Worm (Caenorhabditis elegans) whole organism, L2 larva: ENCODE results near the gene ZK593.3.

Experiments used
- nhr-11 ChIP-seq: fragments of 150-350 bp; optimal IDR thresholded peaks from 2 replicates; lab custom pipeline; 2014; ENCODE audit warnings: missing biosample characterization, missing genetic modification characterization
- nhr-77 ChIP-seq: fragments of 150-350 bp; optimal IDR thresholded peaks from 2 replicates; lab custom pipeline; 2014; ENCODE audit warnings: missing biosample characterization, missing genetic modification characterization
- snpc-4 ChIP-seq: fragments of 150-350 bp; optimal IDR thresholded peaks from 2 replicates; lab custom pipeline; 2014; ENCODE audit warnings: missing biosample characterization, missing genetic modification characterization
- zag-1 ChIP-seq: fragments of 150-350 bp; optimal IDR thresholded peaks from 2 replicates; lab custom pipeline; 2014; ENCODE audit warnings: missing biosample characterization, missing genetic modification characterization

DNA sequence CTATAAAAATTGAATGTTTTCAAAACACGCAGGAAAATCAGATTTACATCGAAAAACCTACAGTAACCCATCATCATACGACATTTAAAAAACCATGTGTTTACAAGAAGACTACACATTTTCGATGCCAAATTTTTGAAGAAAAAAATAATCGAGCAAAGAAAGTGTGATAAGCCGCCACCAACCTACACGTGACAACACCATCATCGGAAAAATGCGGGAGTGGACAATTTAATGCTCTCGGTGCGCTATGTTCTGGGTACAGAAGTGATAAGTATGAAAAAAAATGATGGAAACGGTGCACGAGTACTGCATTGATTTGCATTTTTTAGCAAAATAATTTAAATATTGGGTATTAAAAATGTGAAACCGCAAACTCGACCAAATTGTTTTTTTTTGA lies 49.2 kb downstream of the ZK593.3 start:
- TF ChIP-seq nhr-11 (tag; lab: Kevin White, UChicago) = no peak
- TF ChIP-seq zag-1 (tag; lab: Kevin White, UChicago) = no peak
- no peak for TF ChIP-seq snpc-4 (tag; lab: Kevin White, UChicago)
- no peak for TF ChIP-seq nhr-77 (tag; lab: Kevin White, UChicago)
